Worm (Caenorhabditis elegans) whole organism, L3 larva: ENCODE data around the gene rpy-1.

Experiments used
- R02D3.7 ChIP-seq: fragments of 150-350 bp; optimal IDR thresholded peaks from 2 replicates; lab custom pipeline; 2014; ENCODE audit warnings: missing biosample characterization, missing genetic modification characterization
- ZK546.5 ChIP-seq: sonication (generic microtip); optimal IDR thresholded peaks from 2 replicates; lab custom pipeline; 2017; ENCODE audit warnings: missing biosample characterization, missing genetic modification characterization
- aly-2 ChIP-seq: fragments of 150-350 bp; optimal IDR thresholded peaks from 2 replicates; lab custom pipeline; 2014; ENCODE audit warnings: missing biosample characterization, missing genetic modification characterization
- ceh-16 ChIP-seq: sonication (generic microtip); optimal IDR thresholded peaks from 2 replicates; lab custom pipeline; 2017; ENCODE audit warnings: missing biosample characterization, missing genetic modification characterization
- ceh-28 ChIP-seq: fragments of 150-350 bp; optimal IDR thresholded peaks from 2 replicates; lab custom pipeline; 2014; ENCODE audit warnings: missing biosample characterization, missing genetic modification reagents, missing genetic modification characterization
- ceh-82 ChIP-seq: fragments of 150-350 bp; optimal IDR thresholded peaks from 2 replicates; lab custom pipeline; 2014; ENCODE audit warnings: missing biosample characterization, missing genetic modification characterization
- ceh-9 ChIP-seq: sonication (generic microtip); optimal IDR thresholded peaks from 2 replicates; lab custom pipeline; 2018; ENCODE audit warnings: missing biosample characterization, missing genetic modification characterization
- daf-12 ChIP-seq: fragments of 150-350 bp; optimal IDR thresholded peaks from 2 replicates; lab custom pipeline; 2014; ENCODE audit warnings: missing biosample characterization, missing genetic modification reagents, missing genetic modification characterization
- egl-27 ChIP-seq: sonication (generic microtip); optimal IDR thresholded peaks from 4 replicates; lab custom pipeline; 2017; ENCODE audit warnings: missing biosample characterization, missing genetic modification reagents, missing genetic modification characterization
- elt-2 ChIP-seq: sonication (generic microtip); optimal IDR thresholded peaks from 2 replicates; lab custom pipeline; 2016; ENCODE audit warnings: missing genetic modification reagents, mild to moderate bottlenecking, missing genetic modification characterization, missing compliant biosample characterization
- elt-3 ChIP-seq, 3 experiments: fragments of 150-350 bp in 1 of 3; sonication (generic microtip) in 2 of 3; optimal IDR thresholded peaks; 2 replicates in 2 of 3; 4 replicates in 1 of 3; lab custom pipeline; 2014 to 2017; ENCODE audit warnings: missing biosample characterization in 3 of 3, missing genetic modification characterization in 3 of 3
- fkh-10 ChIP-seq: sonication (generic microtip); optimal IDR thresholded peaks from 2 replicates; lab custom pipeline; 2017; ENCODE audit warnings: missing biosample characterization, missing genetic modification reagents, missing genetic modification characterization
- fkh-2 ChIP-seq: fragments of 150-350 bp; optimal IDR thresholded peaks from 2 replicates; lab custom pipeline; 2014; ENCODE audit warnings: missing biosample characterization, missing genetic modification reagents, missing genetic modification characterization
- fos-1 ChIP-seq: fragments of 150-350 bp; optimal IDR thresholded peaks from 2 replicates; lab custom pipeline; 2014; ENCODE audit warnings: missing biosample characterization, missing genetic modification characterization
- jun-1 ChIP-seq: fragments of 150-350 bp; optimal IDR thresholded peaks from 2 replicates; lab custom pipeline; 2014; ENCODE audit warnings: missing biosample characterization, missing genetic modification reagents, missing genetic modification characterization
- lin-15B ChIP-seq: fragments of 150-350 bp; optimal IDR thresholded peaks from 2 replicates; lab custom pipeline; 2014; ENCODE audit warnings: missing biosample characterization, missing genetic modification characterization
- lin-39 ChIP-seq: fragments of 150-350 bp; optimal IDR thresholded peaks from 2 replicates; lab custom pipeline; 2018; ENCODE audit warnings: missing biosample characterization, missing genetic modification reagents, missing genetic modification characterization
- lsy-12 ChIP-seq: sonication (generic microtip); optimal IDR thresholded peaks from 2 replicates; lab custom pipeline; 2016; ENCODE audit warnings: mild to moderate bottlenecking, missing genetic modification characterization, missing compliant biosample characterization
- mdl-1 ChIP-seq: fragments of 150-350 bp; optimal IDR thresholded peaks from 2 replicates; lab custom pipeline; 2014; ENCODE audit warnings: missing biosample characterization, missing genetic modification characterization
- mml-1 ChIP-seq: fragments of 150-350 bp; sonication (generic microtip); optimal IDR thresholded peaks from 3 replicates; lab custom pipeline; 2014; ENCODE audit warnings: missing biosample characterization, missing genetic modification characterization
- nhr-11 ChIP-seq: fragments of 150-350 bp; optimal IDR thresholded peaks from 2 replicates; lab custom pipeline; 2014; ENCODE audit warnings: missing biosample characterization, missing genetic modification characterization
- nhr-12 ChIP-seq: fragments of 150-350 bp; optimal IDR thresholded peaks from 2 replicates; lab custom pipeline; 2014; ENCODE audit warnings: missing biosample characterization, missing genetic modification characterization
- nhr-23 ChIP-seq: fragments of 150-350 bp; optimal IDR thresholded peaks from 2 replicates; lab custom pipeline; 2014; ENCODE audit warnings: missing biosample characterization, missing genetic modification reagents, missing genetic modification characterization
- nhr-25 ChIP-seq: sonication (generic microtip); optimal IDR thresholded peaks from 2 replicates; lab custom pipeline; 2017; ENCODE audit warnings: missing biosample characterization, missing genetic modification characterization
- nhr-67 ChIP-seq: fragments of 150-350 bp; optimal IDR thresholded peaks from 2 replicates; lab custom pipeline; 2014; ENCODE audit warnings: missing biosample characterization, missing genetic modification characterization
- nhr-76 ChIP-seq: fragments of 150-350 bp; sonication (generic microtip); optimal IDR thresholded peaks from 5 replicates; lab custom pipeline; 2014; ENCODE audit warnings: missing biosample characterization, missing genetic modification characterization
- nhr-77 ChIP-seq: fragments of 150-350 bp; optimal IDR thresholded peaks from 2 replicates; lab custom pipeline; 2014; ENCODE audit warnings: missing biosample characterization, missing genetic modification characterization
- pha-4 ChIP-seq: fragments of 150-350 bp; optimal IDR thresholded peaks from 2 replicates; lab custom pipeline; 2014; ENCODE audit warnings: missing biosample characterization, missing genetic modification reagents, missing genetic modification characterization
- pqm-1 ChIP-seq: fragments of 150-350 bp; optimal IDR thresholded peaks from 2 replicates; lab custom pipeline; 2017; ENCODE audit warnings: missing biosample characterization, missing genetic modification characterization, inconsistent platforms
- sea-2 ChIP-seq: fragments of 150-350 bp; sonication (generic microtip); optimal IDR thresholded peaks from 4 replicates; lab custom pipeline; 2014; ENCODE audit warnings: missing biosample characterization, missing genetic modification reagents, missing genetic modification characterization
- tbx-2 ChIP-seq: sonication (generic microtip); optimal IDR thresholded peaks from 2 replicates; lab custom pipeline; 2016; ENCODE audit warnings: mild to moderate bottlenecking, missing genetic modification characterization, missing compliant biosample characterization
- unc-39 ChIP-seq: sonication (generic microtip); optimal IDR thresholded peaks from 4 replicates; lab custom pipeline; 2017; ENCODE audit warnings: missing biosample characterization, missing genetic modification characterization
- unc-62 ChIP-seq: fragments of 150-350 bp; sonication (generic microtip); optimal IDR thresholded peaks from 4 replicates; lab custom pipeline; 2014; ENCODE audit warnings: missing biosample characterization, missing genetic modification reagents, missing genetic modification characterization
- ztf-11 ChIP-seq: fragments of 150-350 bp; optimal IDR thresholded peaks from 2 replicates; lab custom pipeline; 2014; ENCODE audit warnings: missing biosample characterization, missing genetic modification characterization

Gene rpy-1

DNA sequence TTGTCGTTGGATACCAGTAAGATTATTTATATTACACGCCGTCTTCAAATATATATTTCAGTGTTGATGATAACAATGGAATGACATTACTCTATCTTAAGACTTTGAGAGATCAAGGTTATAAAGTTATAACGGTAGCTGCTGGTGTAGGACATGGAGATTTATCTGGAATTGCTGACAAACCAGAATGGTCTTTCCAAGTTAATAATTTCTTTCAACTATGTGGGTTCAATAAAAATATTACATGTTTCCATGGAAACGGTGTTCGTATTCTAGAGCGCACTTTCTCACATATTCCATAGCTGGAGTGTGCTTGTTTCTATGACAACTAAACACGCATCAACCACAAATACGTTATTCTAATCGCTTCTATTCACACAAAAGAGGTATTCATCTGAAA, 25.7 kb downstream of the rpy-1 start, which contains the start of gene ift-74:
TSS of gene ift-74 (plus strand) at position 301 of the 400 bp plus-strand sequence.
- no peak for TF ChIP-seq tbx-2
- no peak for TF ChIP-seq pha-4 (tag; lab: Kevin White, UChicago)
- no peak for TF ChIP-seq unc-39 (tag; lab: Kevin White, UChicago)

ce11 chrII:6673894-6674293, 31.5 kb downstream of the rpy-1 start, which contains the start of gene H43E16.1:
TSS of gene H43E16.1 (plus strand) at chrII:6674268.
- TF ChIP-seq ceh-82 (tag; lab: Kevin White, UChicago) (no peak), nhr-23 (tag; lab: Kevin White, UChicago) (no peak), nhr-77 (tag; lab: Kevin White, UChicago) (no peak), mdl-1 (no peak), tbx-2 (no peak), fos-1 (tag; lab: Kevin White, UChicago) (no peak), nhr-76 (no peak), ztf-11 (tag; lab: Kevin White, UChicago) (no peak), nhr-11 (no peak), R02D3.7 (tag; lab: Kevin White, UChicago) (no peak), ZK546.5 (tag; lab: Kevin White, UChicago) (no peak), pqm-1 (tag; lab: Kevin White, UChicago) (peak; percentile 62), nhr-25 (no peak), nhr-12 (tag; lab: Kevin White, UChicago) (no peak), jun-1 (tag; lab: Kevin White, UChicago) (no peak), elt-2 (tag; lab: Kevin White, UChicago) (peak; percentile 86), egl-27 (tag; lab: Kevin White, UChicago) (no peak), unc-62 (GFP tag; lab: Kevin White, UChicago) (no peak)

DNA sequence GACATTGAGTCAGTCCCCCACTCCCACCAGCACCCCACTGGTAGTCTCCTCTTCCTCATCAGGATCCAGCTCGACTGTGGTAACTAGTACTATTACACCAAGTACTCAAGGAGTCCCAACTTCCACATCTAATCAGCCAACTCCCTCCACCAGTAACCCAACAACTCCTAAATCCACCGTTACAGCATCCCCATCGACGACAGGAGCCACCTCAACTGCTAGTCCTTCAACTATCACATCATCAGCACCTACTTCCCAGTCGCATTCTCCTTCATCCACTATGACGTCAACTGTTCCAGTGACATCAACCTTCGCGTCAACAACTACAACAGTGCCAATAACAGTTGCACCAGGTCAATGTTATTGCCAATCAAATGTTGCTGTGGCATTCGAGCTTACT, 36.9 kb downstream of the rpy-1 start:
- TF ChIP-seq nhr-77 (tag; lab: Kevin White, UChicago) = no peak
- TF ChIP-seq ceh-9 (tag; lab: Kevin White, UChicago) = no peak
- no peak for TF ChIP-seq pha-4 (tag; lab: Kevin White, UChicago)
- no peak for TF ChIP-seq mml-1
- TF ChIP-seq aly-2 (tag; lab: Kevin White, UChicago) = no peak
- TF ChIP-seq daf-12 (tag; lab: Kevin White, UChicago) = no peak
- TF ChIP-seq unc-62 (GFP tag; lab: Kevin White, UChicago) = no peak
- TF ChIP-seq fkh-10 (GFP tag; lab: Kevin White, UChicago) = no peak

- no peak for TF ChIP-seq fos-1 (tag; lab: Kevin White, UChicago)
These were observed 37.9 kb downstream of the rpy-1 start for ce11 chrII:6667534-6667933.

ce11 chrII:6666598-6666997, 38.8 kb downstream of the rpy-1 start, which contains the start of gene T19D12.1:
TSS of gene T19D12.1 (plus strand) at chrII:6666898.
- no peak for TF ChIP-seq lin-39 (tag; lab: Kevin White, UChicago)
- no peak for TF ChIP-seq daf-12 (tag; lab: Kevin White, UChicago)
- TF ChIP-seq R02D3.7 (tag; lab: Kevin White, UChicago) = no peak
- no peak for TF ChIP-seq ceh-9 (tag; lab: Kevin White, UChicago)
- no peak for TF ChIP-seq lsy-12 (tag; lab: Kevin White, UChicago)
- no peak for TF ChIP-seq nhr-77 (tag; lab: Kevin White, UChicago)
- TF ChIP-seq elt-2 (tag; lab: Kevin White, UChicago) = no peak
- no peak for TF ChIP-seq nhr-12 (tag; lab: Kevin White, UChicago)
- no peak for TF ChIP-seq nhr-25
- no peak for TF ChIP-seq fkh-10 (GFP tag; lab: Kevin White, UChicago)
- TF ChIP-seq ceh-16 = no peak
- TF ChIP-seq ceh-28 = no peak
- no peak for TF ChIP-seq ceh-82 (tag; lab: Kevin White, UChicago)
- TF ChIP-seq fkh-2 (tag; lab: Kevin White, UChicago) = no peak
- TF ChIP-seq elt-3 (tag; optimal IDR thresholded peaks at IDR 0.05; lab: Kevin White, UChicago) = no peak
- no peak for TF ChIP-seq sea-2 (GFP tag; lab: Kevin White, UChicago)
- no peak for TF ChIP-seq nhr-11

DNA sequence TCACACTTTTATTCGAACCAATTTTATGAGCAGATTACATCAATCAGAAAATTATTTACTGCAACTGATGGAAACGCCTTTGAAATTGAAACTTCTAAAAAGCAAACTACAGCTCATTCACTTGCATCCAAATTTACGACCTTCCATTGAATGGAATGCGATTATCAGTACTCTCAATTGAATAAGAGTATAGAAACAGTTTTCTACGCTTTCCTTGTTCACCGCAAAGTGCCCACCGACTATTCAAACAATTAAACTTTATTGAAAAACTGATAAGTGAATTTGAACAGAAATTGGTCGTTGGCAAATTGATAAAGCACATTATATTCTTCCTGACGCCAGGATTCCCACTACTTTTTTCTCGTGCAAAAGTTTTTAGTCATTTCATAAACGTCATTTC, 39.5 kb downstream of the rpy-1 start:
- TF ChIP-seq lin-15B (tag; lab: Kevin White, UChicago) (no peak), elt-2 (tag; lab: Kevin White, UChicago) (peak; percentile 84), pqm-1 (tag; lab: Kevin White, UChicago) (peak; percentile 39), unc-39 (tag; lab: Kevin White, UChicago) (no peak), nhr-67 (tag; lab: Kevin White, UChicago) (no peak)
